Worm (Caenorhabditis elegans) whole organism, L1 larva: Measurements from ENCODE around the gene ZK353.3.

Experiments used
- ces-1 ChIP-seq: fragments of 150-350 bp; optimal IDR thresholded peaks from 2 replicates; lab custom pipeline; 2014; ENCODE audit warnings: missing biosample characterization, missing genetic modification reagents, missing genetic modification characterization
- fkh-4 ChIP-seq: sonication (generic microtip); optimal IDR thresholded peaks from 2 replicates; lab custom pipeline; 2016; ENCODE audit warnings: missing compliant biosample characterization, missing genetic modification characterization, borderline replicate concordance
- mdl-1 ChIP-seq, 2 experiments: fragments of 150-350 bp; optimal IDR thresholded peaks; 2 replicates each; lab custom pipeline; 2014 to 2017; ENCODE audit warnings: missing biosample characterization in 2 of 2, missing genetic modification characterization in 2 of 2, inconsistent platforms in 1 of 2
- nhr-237 ChIP-seq: fragments of 150-350 bp; optimal IDR thresholded peaks from 2 replicates; lab custom pipeline; 2014; ENCODE audit warnings: missing biosample characterization, missing genetic modification characterization
- nhr-85 ChIP-seq: sonication (generic microtip); peaks from one replicate; lab custom pipeline; 2016; ENCODE audit warnings: missing genetic modification characterization, inconsistent platforms, missing compliant biosample characterization
- pag-3 ChIP-seq: sonication (generic microtip); optimal IDR thresholded peaks from 2 replicates; lab custom pipeline; 2017; ENCODE audit warnings: missing genetic modification characterization, mild to moderate bottlenecking, missing compliant biosample characterization, antibody characterized with exemption, borderline replicate concordance; ENCODE audit not compliant: insufficient read depth
- sox-4 ChIP-seq: sonication (generic microtip); optimal IDR thresholded peaks from 2 replicates; lab custom pipeline; 2016; ENCODE audit warnings: missing genetic modification characterization, missing compliant biosample characterization
- sptf-1 ChIP-seq: fragments of 150-350 bp; optimal IDR thresholded peaks from 2 replicates; lab custom pipeline; 2014; ENCODE audit warnings: missing biosample characterization, missing genetic modification characterization
- tbx-2 ChIP-seq: sonication (generic microtip); optimal IDR thresholded peaks from 2 replicates; lab custom pipeline; 2016; ENCODE audit warnings: missing genetic modification characterization, missing compliant biosample characterization
- tlp-1 ChIP-seq: fragments of 150-350 bp; optimal IDR thresholded peaks from 2 replicates; lab custom pipeline; 2014; ENCODE audit warnings: missing biosample characterization, missing genetic modification characterization
- unc-62 ChIP-seq: fragments of 150-350 bp; optimal IDR thresholded peaks from 2 replicates; lab custom pipeline; 2014; ENCODE audit warnings: missing biosample characterization, missing genetic modification reagents, missing genetic modification characterization
- zag-1 ChIP-seq: fragments of 150-350 bp; optimal IDR thresholded peaks from 2 replicates; lab custom pipeline; 2014; ENCODE audit warnings: missing biosample characterization, missing genetic modification characterization

- TF ChIP-seq mdl-1 (tag; optimal IDR thresholded peaks at IDR 0.05; lab: Kevin White, UChicago) = peak; percentile 41 to 89
- TF ChIP-seq zag-1 (tag; lab: Kevin White, UChicago) = peak; percentile 89
- peak; percentile 88 for TF ChIP-seq nhr-237
- TF ChIP-seq sptf-1 (tag; lab: Kevin White, UChicago) = no peak
- no peak for TF ChIP-seq ces-1
- TF ChIP-seq fkh-4 (tag; lab: Kevin White, UChicago) = peak; percentile 79
- TF ChIP-seq tbx-2 = peak; percentile 97
- TF ChIP-seq tlp-1 (tag; lab: Kevin White, UChicago) = no peak
- TF ChIP-seq unc-62 = no peak
- TF ChIP-seq nhr-85 (tag; lab: Kevin White, UChicago) = peak; percentile 95
- no peak for TF ChIP-seq pag-3 (tag; lab: Kevin White, UChicago)
- TF ChIP-seq sox-4 = peak; percentile 37
Measured at ce11 chrIII:8417192-8417967, 21.6 kb downstream of the ZK353.3 start.
